Worm (Caenorhabditis elegans): ENCODE results near the gene lys-10.

DNA sequence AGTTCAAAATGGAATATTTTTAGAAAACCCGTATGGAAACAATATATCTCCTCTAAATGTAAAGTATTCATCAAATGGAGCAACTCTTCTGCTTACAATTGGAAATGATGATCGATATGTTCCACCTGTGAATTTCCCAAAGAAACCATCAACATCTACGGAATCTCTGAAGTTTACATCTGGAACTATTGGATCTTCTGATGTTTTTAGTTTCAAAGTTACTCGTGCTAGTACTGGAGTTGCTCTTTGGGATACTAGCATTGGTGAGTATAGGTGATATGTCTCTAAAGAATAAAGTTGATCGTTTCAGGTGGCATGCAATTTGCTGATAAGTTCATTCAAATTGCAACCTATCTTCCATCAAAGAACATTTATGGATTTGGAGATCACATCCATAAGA lies 35.3 kb downstream of the lys-10 start:
- no peak for TF ChIP-seq dmd-4 (tag; optimal IDR thresholded peaks at IDR 0.05)
- no peak for TF ChIP-seq ama-1 (optimal IDR thresholded peaks at IDR 0.05)
- TF ChIP-seq nhr-12 (tag; optimal IDR thresholded peaks at IDR 0.05): no peak

All from whole organism, L2 larva.